Worm (Caenorhabditis elegans) whole organism, late embryonic: ENCODE data around the gene C05A2.4.

Experiments
- C08G9.2 ChIP-seq: sonication (generic microtip); optimal IDR thresholded peaks from 2 replicates; lab custom pipeline; 2016; ENCODE audit warnings: mild to moderate bottlenecking, missing genetic modification characterization, moderate library complexity, missing compliant biosample characterization
- C38D4.7 ChIP-seq: fragments of 200-800 bp; sonication (Bioruptor generic); optimal IDR thresholded peaks from 2 replicates; lab custom pipeline; 2018; ENCODE audit warnings: mild to moderate bottlenecking, missing genetic modification characterization, moderate library complexity, missing compliant biosample characterization
- K02D7.2 ChIP-seq: sonication (generic microtip); optimal IDR thresholded peaks from 2 replicates; lab custom pipeline; 2017; ENCODE audit warnings: mild to moderate bottlenecking, missing genetic modification characterization, missing compliant biosample characterization
- K09A11.1 ChIP-seq: sonication (generic microtip); optimal IDR thresholded peaks from 2 replicates; lab custom pipeline; 2017; ENCODE audit warnings: antibody characterized with exemption, mild to moderate bottlenecking, missing genetic modification characterization, missing compliant biosample characterization; ENCODE audit not compliant: insufficient read depth
- Y22D7AL.16 ChIP-seq: sonication (generic microtip); optimal IDR thresholded peaks from 2 replicates; lab custom pipeline; 2016; ENCODE audit warnings: missing genetic modification characterization, missing compliant biosample characterization
- ahr-1 ChIP-seq: sonication (generic microtip); optimal IDR thresholded peaks from 2 replicates; lab custom pipeline; 2016; ENCODE audit warnings: missing genetic modification characterization, missing compliant biosample characterization
- ceh-14 ChIP-seq: sonication (generic microtip); optimal IDR thresholded peaks from 2 replicates; lab custom pipeline; 2016; ENCODE audit warnings: missing genotype, missing genetic modification characterization, missing compliant biosample characterization
- ceh-18 ChIP-seq: sonication (generic microtip); optimal IDR thresholded peaks from 2 replicates; lab custom pipeline; 2016; ENCODE audit warnings: missing genetic modification characterization, missing compliant biosample characterization
- ceh-19 ChIP-seq: fragments of 200-800 bp; sonication (Bioruptor generic); optimal IDR thresholded peaks from 2 replicates; lab custom pipeline; 2018; ENCODE audit warnings: mild to moderate bottlenecking, missing genetic modification characterization, missing compliant biosample characterization
- ceh-2 ChIP-seq: sonication (generic microtip); optimal IDR thresholded peaks from 2 replicates; lab custom pipeline; 2016; ENCODE audit warnings: missing genotype, missing genetic modification characterization, missing compliant biosample characterization
- ceh-22 ChIP-seq: sonication (generic microtip); optimal IDR thresholded peaks from 2 replicates; lab custom pipeline; 2017; ENCODE audit warnings: missing biosample characterization, missing genetic modification characterization
- ceh-34 ChIP-seq: sonication (generic microtip); optimal IDR thresholded peaks from 2 replicates; lab custom pipeline; 2016; ENCODE audit warnings: mild to moderate bottlenecking, missing genetic modification characterization, missing compliant biosample characterization
- ceh-48 ChIP-seq: sonication (generic microtip); optimal IDR thresholded peaks from 2 replicates; lab custom pipeline; 2016; ENCODE audit warnings: missing genetic modification characterization, inconsistent platforms, missing compliant biosample characterization
- ceh-6 ChIP-seq: fragments of 200-800 bp; sonication (Bioruptor generic); optimal IDR thresholded peaks from 2 replicates; lab custom pipeline; 2018; ENCODE audit warnings: mild to moderate bottlenecking, missing genetic modification characterization, missing compliant biosample characterization
- ceh-9 ChIP-seq: sonication (generic microtip); optimal IDR thresholded peaks from 2 replicates; lab custom pipeline; 2016; ENCODE audit warnings: mild to moderate bottlenecking, missing genetic modification characterization, inconsistent platforms, missing compliant biosample characterization
- dmd-4 ChIP-seq: sonication (generic microtip); optimal IDR thresholded peaks from 2 replicates; lab custom pipeline; 2016; ENCODE audit warnings: borderline replicate concordance, missing genetic modification characterization, missing compliant biosample characterization
- dve-1 ChIP-seq: sonication (generic microtip); optimal IDR thresholded peaks from 2 replicates; lab custom pipeline; 2017; ENCODE audit warnings: antibody characterized with exemption, mild to moderate bottlenecking, missing genetic modification characterization, missing compliant biosample characterization
- elt-2 ChIP-seq: sonication (generic microtip); optimal IDR thresholded peaks from 2 replicates; lab custom pipeline; 2016; ENCODE audit warnings: missing genetic modification reagents, missing genetic modification characterization, missing compliant biosample characterization
- ets-4 ChIP-seq: sonication (generic microtip); optimal IDR thresholded peaks from 2 replicates; lab custom pipeline; 2016; ENCODE audit warnings: missing genetic modification characterization, missing compliant biosample characterization
- eyg-1 ChIP-seq: sonication (generic microtip); optimal IDR thresholded peaks from 2 replicates; lab custom pipeline; 2016; ENCODE audit warnings: missing genotype, missing genetic modification characterization, missing compliant biosample characterization
- fax-1 ChIP-seq: sonication (generic microtip); optimal IDR thresholded peaks from 2 replicates; lab custom pipeline; 2016; ENCODE audit warnings: missing genotype, missing genetic modification characterization, missing compliant biosample characterization
- gmeb-2 ChIP-seq: sonication (generic microtip); optimal IDR thresholded peaks from 2 replicates; lab custom pipeline; 2016; ENCODE audit warnings: missing genetic modification characterization, inconsistent platforms, missing compliant biosample characterization
- hlh-13 ChIP-seq: fragments of 200-800 bp; sonication (Bioruptor generic); optimal IDR thresholded peaks from 2 replicates; lab custom pipeline; 2018; ENCODE audit warnings: mild to moderate bottlenecking, missing genetic modification characterization, missing compliant biosample characterization
- hlh-15 ChIP-seq: sonication (generic microtip); optimal IDR thresholded peaks from 2 replicates; lab custom pipeline; 2016; ENCODE audit warnings: missing genetic modification characterization, missing compliant biosample characterization
- hlh-30 ChIP-seq: sonication (generic microtip); optimal IDR thresholded peaks from 2 replicates; lab custom pipeline; 2017; ENCODE audit warnings: antibody characterized with exemption, missing genetic modification characterization, missing compliant biosample characterization; ENCODE audit not compliant: insufficient read depth
- hlh-6 ChIP-seq: sonication (generic microtip); optimal IDR thresholded peaks from 2 replicates; lab custom pipeline; 2016; ENCODE audit warnings: missing genotype, missing genetic modification characterization, missing compliant biosample characterization
- hlh-8 ChIP-seq: sonication (generic microtip); optimal IDR thresholded peaks from 2 replicates; lab custom pipeline; 2016; ENCODE audit warnings: missing genotype, missing genetic modification characterization, missing compliant biosample characterization
- lim-6 ChIP-seq: sonication (generic microtip); optimal IDR thresholded peaks from 2 replicates; lab custom pipeline; 2016; ENCODE audit warnings: missing genetic modification characterization, missing compliant biosample characterization
- lin-11 ChIP-seq: fragments of 200-800 bp; sonication (Bioruptor generic); optimal IDR thresholded peaks from 2 replicates; lab custom pipeline; 2018; ENCODE audit warnings: mild to moderate bottlenecking, missing genetic modification characterization, missing compliant biosample characterization
- nfya-1 ChIP-seq: sonication (generic microtip); optimal IDR thresholded peaks from 2 replicates; lab custom pipeline; 2017; ENCODE audit warnings: missing genetic modification characterization, mild to moderate bottlenecking, missing compliant biosample characterization, antibody characterized with exemption, moderate library complexity
- nhr-11 ChIP-seq: fragments of 150-350 bp; optimal IDR thresholded peaks from 2 replicates; lab custom pipeline; 2014; ENCODE audit warnings: missing biosample characterization, missing genetic modification characterization
- nhr-232 ChIP-seq: sonication (generic microtip); optimal IDR thresholded peaks from 2 replicates; lab custom pipeline; 2016; ENCODE audit warnings: missing genetic modification characterization, missing compliant biosample characterization
- pax-1 ChIP-seq: fragments of 150-350 bp; optimal IDR thresholded peaks from 2 replicates; lab custom pipeline; 2014; ENCODE audit warnings: missing biosample characterization, missing genetic modification characterization
- pqm-1 ChIP-seq: sonication (generic microtip); optimal IDR thresholded peaks from 2 replicates; lab custom pipeline; 2016; ENCODE audit warnings: missing genetic modification characterization, missing compliant biosample characterization
- ref-2 ChIP-seq: sonication (generic microtip); optimal IDR thresholded peaks from 2 replicates; lab custom pipeline; 2016; ENCODE audit warnings: missing genetic modification characterization, missing compliant biosample characterization
- rnt-1 ChIP-seq: sonication (generic microtip); optimal IDR thresholded peaks from 2 replicates; lab custom pipeline; 2016; ENCODE audit warnings: missing genetic modification characterization, missing compliant biosample characterization
- sdc-2 ChIP-seq: sonication (generic microtip); optimal IDR thresholded peaks from 2 replicates; lab custom pipeline; 2016; ENCODE audit warnings: missing genotype, missing genetic modification characterization, missing compliant biosample characterization
- syd-9 ChIP-seq: sonication (generic microtip); optimal IDR thresholded peaks from 2 replicates; lab custom pipeline; 2016; ENCODE audit warnings: mild to moderate bottlenecking, missing genetic modification characterization, moderate library complexity, missing compliant biosample characterization
- tbx-7 ChIP-seq: sonication (generic microtip); optimal IDR thresholded peaks from 2 replicates; lab custom pipeline; 2016; ENCODE audit warnings: missing genotype, missing genetic modification characterization, missing compliant biosample characterization
- unc-3 ChIP-seq, 2 experiments: fragments of 200-800 bp in 1 of 2; sonication (Bioruptor generic) in 1 of 2; sonication (generic microtip) in 1 of 2; conservative IDR thresholded peaks in 1 of 2; optimal IDR thresholded peaks in 1 of 2; 2 replicates each; pipeline versions ENCODE4 v1.3.6 to Lab custom; 2016 to 2022; ENCODE audit warnings: missing compliant biosample characterization in 2 of 2, missing genetic modification characterization in 2 of 2, missing genetic modification reagents in 1 of 2
- unc-42 ChIP-seq: sonication (generic microtip); optimal IDR thresholded peaks from 2 replicates; lab custom pipeline; 2016; ENCODE audit warnings: missing genotype, missing genetic modification characterization, missing compliant biosample characterization
- unc-55 ChIP-seq: sonication (generic microtip); optimal IDR thresholded peaks from 2 replicates; lab custom pipeline; 2017; ENCODE audit warnings: missing biosample characterization, missing genetic modification reagents, missing genetic modification characterization

Gene C05A2.4

DNA sequence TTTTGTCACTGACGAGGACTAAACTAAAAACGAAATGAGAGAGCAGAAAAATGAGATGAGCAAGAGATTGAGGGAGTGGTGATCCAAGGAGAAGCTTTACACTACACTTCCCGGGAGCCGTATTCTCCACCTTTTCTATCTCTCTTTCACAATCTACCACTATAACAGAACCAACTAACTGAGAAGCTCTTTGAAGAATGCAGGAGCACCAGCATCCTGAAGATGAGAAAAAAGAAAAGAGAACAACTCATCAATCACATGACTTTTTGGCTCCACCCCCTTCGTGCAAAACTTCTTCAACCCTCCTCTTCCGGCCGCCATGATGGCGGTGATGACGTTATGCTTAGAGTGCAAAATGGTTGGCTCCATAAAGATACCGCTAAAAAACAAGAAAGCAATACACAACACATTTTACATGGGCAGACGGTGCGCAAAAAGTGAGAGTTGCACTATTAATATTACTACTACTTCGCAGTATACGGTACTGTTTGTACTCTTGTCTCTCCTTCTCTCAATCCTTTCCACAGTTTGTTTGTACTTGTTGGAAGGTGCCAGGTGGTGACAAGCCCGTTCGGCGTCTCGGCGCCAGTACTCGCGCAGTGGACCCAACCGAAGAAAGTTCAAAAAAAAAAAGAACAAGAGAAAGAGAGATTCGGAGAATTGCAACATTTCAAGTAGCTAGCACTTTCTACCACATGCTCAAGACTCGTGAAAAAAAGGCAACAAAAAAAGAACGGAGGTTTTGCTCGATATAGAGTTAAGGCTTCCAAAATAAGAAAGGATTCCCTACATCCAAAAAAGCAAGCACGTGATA, 23.9 kb downstream of the C05A2.4 start:
- no peak for TF ChIP-seq hlh-15 (tag; lab: Kevin White, UChicago)
- no peak for TF ChIP-seq ceh-9 (tag; lab: Kevin White, UChicago)
- no peak for TF ChIP-seq sdc-2
- no peak for TF ChIP-seq gmeb-2
- TF ChIP-seq dmd-4 = no peak
- peak; percentile 26 for TF ChIP-seq K09A11.1 (tag; lab: Kevin White, UChicago)
- no peak for TF ChIP-seq ceh-48 (tag; lab: Kevin White, UChicago)
- no peak for TF ChIP-seq Y22D7AL.16 (tag; lab: Kevin White, UChicago)
- TF ChIP-seq ceh-14 (tag; lab: Kevin White, UChicago) = no peak
- TF ChIP-seq hlh-30 (tag; lab: Kevin White, UChicago) = peak; percentile 37
- peak; percentile 39 for TF ChIP-seq ceh-18 (tag; lab: Kevin White, UChicago)
- TF ChIP-seq hlh-6 (tag; lab: Kevin White, UChicago) = no peak
- TF ChIP-seq elt-2 (tag; lab: Kevin White, UChicago) = no peak

DNA sequence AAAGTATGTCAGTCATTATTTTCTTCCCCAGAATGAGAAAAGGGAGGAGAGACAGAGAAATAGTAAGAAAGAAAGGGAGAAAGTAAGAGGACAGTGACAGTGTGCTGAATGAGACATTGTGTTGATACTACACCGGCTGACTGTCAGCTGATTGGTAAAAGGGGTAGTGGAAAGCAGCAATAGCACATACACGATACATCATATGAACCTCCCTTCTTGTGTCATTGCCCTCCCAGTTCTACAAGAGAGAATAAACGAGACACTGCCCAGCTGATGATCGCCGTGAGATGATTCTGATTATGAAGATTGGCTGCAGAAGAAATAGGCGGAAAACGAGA, 24.5 kb downstream of the C05A2.4 start:
- TF ChIP-seq tbx-7 (tag; lab: Kevin White, UChicago) (no peak), hlh-8 (tag; lab: Kevin White, UChicago) (no peak), hlh-30 (tag; lab: Kevin White, UChicago) (peak; percentile 94), K02D7.2 (tag; lab: Kevin White, UChicago) (no peak), nhr-11 (no peak), ceh-2 (no peak), nfya-1 (peak; percentile 26), lim-6 (tag; lab: Kevin White, UChicago) (no peak), ceh-18 (tag; lab: Kevin White, UChicago) (no peak), sdc-2 (no peak), hlh-13 (GFP tag; lab: Kevin White, UChicago) (no peak), syd-9 (tag; lab: Kevin White, UChicago) (no peak), ceh-34 (tag; lab: Kevin White, UChicago) (no peak), unc-3 (GFP tag; conservative IDR thresholded peaks at IDR 0.05; lab: Robert Waterston, UW) (no peak), unc-3 (tag; optimal IDR thresholded peaks at IDR 0.05; lab: Kevin White, UChicago) (no peak), ets-4 (no peak), C38D4.7 (GFP tag; lab: Kevin White, UChicago) (no peak), unc-42 (tag; lab: Kevin White, UChicago) (no peak), ref-2 (tag; lab: Kevin White, UChicago) (no peak), ceh-22 (tag; lab: Kevin White, UChicago) (no peak), C08G9.2 (tag; lab: Kevin White, UChicago) (no peak), eyg-1 (no peak), Y22D7AL.16 (tag; lab: Kevin White, UChicago) (no peak), dve-1 (tag; lab: Kevin White, UChicago) (peak; percentile 23), unc-55 (GFP tag; lab: Kevin White, UChicago) (peak; percentile 21), ahr-1 (tag; lab: Kevin White, UChicago) (no peak), ceh-19 (no peak), elt-2 (tag; lab: Kevin White, UChicago) (no peak), pax-1 (no peak), fax-1 (tag; lab: Kevin White, UChicago) (no peak)

DNA sequence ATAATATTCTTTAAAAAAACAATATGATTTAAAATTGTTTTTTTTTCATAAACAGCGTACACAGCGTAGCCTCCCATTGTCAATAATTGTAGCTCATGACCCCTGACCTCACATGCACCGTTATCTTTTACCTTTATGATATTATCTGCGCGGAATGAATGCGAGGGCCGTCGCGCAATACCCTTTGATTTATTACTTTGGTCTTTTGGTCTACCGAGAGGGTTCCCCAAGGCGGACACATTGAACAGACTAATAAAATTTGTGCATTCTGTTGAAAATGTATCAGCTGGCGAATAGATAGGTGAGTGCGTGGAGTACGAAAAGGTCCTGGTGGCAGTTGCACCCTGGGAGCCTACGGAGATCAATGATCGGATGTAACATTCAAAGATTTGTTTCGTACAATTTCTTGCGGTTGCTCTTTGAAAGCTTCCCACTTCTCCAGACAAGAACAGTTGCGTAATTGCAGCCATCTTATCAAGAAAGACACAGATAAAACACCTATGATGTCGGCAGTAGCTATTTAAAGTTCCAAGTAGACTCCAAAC, 25.1 kb downstream of the C05A2.4 start:
- TF ChIP-seq unc-55 (GFP tag; lab: Kevin White, UChicago) = peak; percentile 78
- no peak for TF ChIP-seq dmd-4
- no peak for TF ChIP-seq K02D7.2 (tag; lab: Kevin White, UChicago)
- no peak for TF ChIP-seq syd-9 (tag; lab: Kevin White, UChicago)
- TF ChIP-seq elt-2 (tag; lab: Kevin White, UChicago) = peak; percentile 54
- TF ChIP-seq lin-11 (tag; lab: Kevin White, UChicago) = no peak
- TF ChIP-seq nhr-232 = no peak
- no peak for TF ChIP-seq nhr-11
- TF ChIP-seq ceh-6 = no peak
- no peak for TF ChIP-seq pqm-1 (tag; lab: Kevin White, UChicago)
- no peak for TF ChIP-seq eyg-1
- TF ChIP-seq rnt-1 (tag; lab: Kevin White, UChicago) = peak; percentile 54
- no peak for TF ChIP-seq ceh-19
